Worm (Caenorhabditis elegans) whole organism, L1 larva: Measurements from ENCODE around the gene hpo-10.

Experiments used
- C16A3.4 ChIP-seq: fragments of 150-350 bp; optimal IDR thresholded peaks from 2 replicates; lab custom pipeline; 2014; ENCODE audit warnings: missing biosample characterization, missing genetic modification characterization
- F16B12.6 ChIP-seq: fragments of 150-350 bp; optimal IDR thresholded peaks from 2 replicates; lab custom pipeline; 2014; ENCODE audit warnings: missing biosample characterization, missing genetic modification characterization
- Y116A8C.19 ChIP-seq: sonication (generic microtip); optimal IDR thresholded peaks from 2 replicates; lab custom pipeline; 2016; ENCODE audit warnings: missing compliant biosample characterization, missing genetic modification characterization, borderline replicate concordance
- alr-1 ChIP-seq: fragments of 200-800 bp; sonication (Bioruptor generic); optimal IDR thresholded peaks from 2 replicates; lab custom pipeline; 2018; ENCODE audit warnings: borderline replicate concordance, mild to moderate bottlenecking, missing genetic modification characterization, missing compliant biosample characterization
- ama-1 ChIP-seq: fragments of 150-350 bp; optimal IDR thresholded peaks from 2 replicates; lab custom pipeline; 2014
- blmp-1 ChIP-seq: fragments of 150-350 bp; optimal IDR thresholded peaks from 2 replicates; lab custom pipeline; 2014; ENCODE audit warnings: missing biosample characterization, missing genetic modification characterization
- ceh-8 ChIP-seq: fragments of 200-800 bp; sonication (Bioruptor generic); optimal IDR thresholded peaks from 2 replicates; lab custom pipeline; 2018; ENCODE audit warnings: mild to moderate bottlenecking, missing genetic modification characterization, moderate library complexity, missing compliant biosample characterization
- ceh-82 ChIP-seq, 3 experiments: fragments of 150-350 bp in 1 of 3; sonication (generic microtip) in 2 of 3; optimal IDR thresholded peaks; 2 replicates each; lab custom pipeline; 2014 to 2017; ENCODE audit warnings: missing biosample characterization in 3 of 3, missing genetic modification characterization in 3 of 3
- dsc-1 ChIP-seq: sonication (generic microtip); optimal IDR thresholded peaks from 2 replicates; lab custom pipeline; 2016; ENCODE audit warnings: mild to moderate bottlenecking, missing genetic modification characterization, missing compliant biosample characterization
- efl-1 ChIP-seq, 4 experiments: fragments of 150-350 bp; optimal IDR thresholded peaks in 3 of 4; peaks in 1 of 4; 1 replicate in 1 of 4; 2 replicates in 3 of 4; lab custom pipeline; 2014; ENCODE audit warnings: missing biosample characterization in 2 of 4, missing genetic modification characterization in 2 of 4, missing genetic modification reagents in 2 of 4
- efl-3 ChIP-seq: fragments of 200-800 bp; sonication (Bioruptor generic); optimal IDR thresholded peaks from 2 replicates; lab custom pipeline; 2018; ENCODE audit warnings: mild to moderate bottlenecking, missing genetic modification characterization, missing compliant biosample characterization
- elt-3 ChIP-seq, 6 experiments: fragments of 150-350 bp in 1 of 6; sonication (generic microtip); optimal IDR thresholded peaks; 2 replicates each; lab custom pipeline; 2017 to 2018; ENCODE audit warnings: missing biosample characterization in 6 of 6, missing genetic modification characterization in 6 of 6, inconsistent platforms in 1 of 6
- ets-5 ChIP-seq: fragments of 200-800 bp; sonication (Bioruptor generic); IDR thresholded peaks from 2 replicates; pipeline ENCODE4 v1.3.6; 2022; ENCODE audit warnings: missing genetic modification characterization, missing compliant biosample characterization
- fkh-8 ChIP-seq: sonication (generic microtip); optimal IDR thresholded peaks from 2 replicates; lab custom pipeline; 2016; ENCODE audit warnings: mild to moderate bottlenecking, missing genetic modification characterization, missing compliant biosample characterization
- grh-1 ChIP-seq: fragments of 200-800 bp; sonication (Bioruptor generic); IDR thresholded peaks from 2 replicates; pipeline ENCODE4 v1.3.6; 2022; ENCODE audit warnings: missing genetic modification reagents, missing genetic modification characterization, missing compliant biosample characterization
- hlh-17 ChIP-seq: fragments of 200-800 bp; sonication (Bioruptor generic); optimal IDR thresholded peaks from 2 replicates; lab custom pipeline; 2018; ENCODE audit warnings: missing genetic modification characterization, mild to moderate bottlenecking, missing compliant biosample characterization, moderate library complexity, borderline replicate concordance
- hpl-2 ChIP-seq: fragments of 150-350 bp; optimal IDR thresholded peaks from 2 replicates; lab custom pipeline; 2014; ENCODE audit warnings: missing biosample characterization, missing genetic modification reagents, missing genetic modification characterization
- jun-1 ChIP-seq: fragments of 150-350 bp; optimal IDR thresholded peaks from 2 replicates; lab custom pipeline; 2014; ENCODE audit warnings: missing biosample characterization, missing genetic modification reagents, missing genetic modification characterization
- lin-13 ChIP-seq: fragments of 150-350 bp; optimal IDR thresholded peaks from 2 replicates; lab custom pipeline; 2014; ENCODE audit warnings: missing biosample characterization, missing genetic modification reagents, missing genetic modification characterization
- lin-14 ChIP-seq: fragments of 200-800 bp; sonication (Bioruptor generic); optimal IDR thresholded peaks from 2 replicates; lab custom pipeline; 2018; ENCODE audit warnings: mild to moderate bottlenecking, missing genetic modification characterization, moderate library complexity, missing compliant biosample characterization
- lin-15B ChIP-seq: fragments of 150-350 bp; sonication (generic microtip); optimal IDR thresholded peaks from 3 replicates; lab custom pipeline; 2014; ENCODE audit warnings: missing biosample characterization, missing genetic modification characterization
- lin-35 ChIP-seq, 2 experiments: fragments of 150-350 bp; optimal IDR thresholded peaks; 2 replicates each; lab custom pipeline; 2014; ENCODE audit warnings: missing biosample characterization in 2 of 2, missing genetic modification characterization in 2 of 2, missing genetic modification reagents in 2 of 2
- lir-3 ChIP-seq: sonication (generic microtip); optimal IDR thresholded peaks from 2 replicates; lab custom pipeline; 2016; ENCODE audit warnings: mild to moderate bottlenecking, missing genetic modification characterization, moderate library complexity, missing compliant biosample characterization; ENCODE audit not compliant: poor library complexity
- lsy-2 ChIP-seq, 2 experiments: fragments of 150-350 bp; optimal IDR thresholded peaks; 2 replicates each; lab custom pipeline; 2014; ENCODE audit warnings: missing biosample characterization in 2 of 2, missing genetic modification characterization in 2 of 2
- mdl-1 ChIP-seq, 2 experiments: fragments of 150-350 bp; optimal IDR thresholded peaks; 2 replicates each; lab custom pipeline; 2014 to 2017; ENCODE audit warnings: missing biosample characterization in 2 of 2, missing genetic modification characterization in 2 of 2, inconsistent platforms in 1 of 2
- mef-2 ChIP-seq: fragments of 150-350 bp; optimal IDR thresholded peaks from 2 replicates; lab custom pipeline; 2014; ENCODE audit warnings: missing biosample characterization, missing genetic modification characterization
- nhr-11 ChIP-seq: fragments of 150-350 bp; optimal IDR thresholded peaks from 2 replicates; lab custom pipeline; 2014; ENCODE audit warnings: missing biosample characterization, missing genetic modification characterization
- nhr-19 ChIP-seq: fragments of 200-800 bp; sonication (Bioruptor generic); conservative IDR thresholded peaks from 2 replicates; pipeline ENCODE4 v1.3.6; 2022; ENCODE audit warnings: missing genetic modification characterization, missing compliant biosample characterization
- nhr-20 ChIP-seq: sonication (generic microtip); optimal IDR thresholded peaks from 2 replicates; lab custom pipeline; 2016; ENCODE audit warnings: mild to moderate bottlenecking, missing genetic modification characterization, missing compliant biosample characterization
- nhr-71 ChIP-seq: sonication (generic microtip); optimal IDR thresholded peaks from 2 replicates; lab custom pipeline; 2016; ENCODE audit warnings: mild to moderate bottlenecking, missing genetic modification characterization, moderate library complexity, missing compliant biosample characterization
- nhr-85 ChIP-seq: sonication (generic microtip); peaks from one replicate; lab custom pipeline; 2016; ENCODE audit warnings: missing genetic modification characterization, inconsistent platforms, missing compliant biosample characterization
- nhr-90 ChIP-seq: sonication (generic microtip); optimal IDR thresholded peaks from 2 replicates; lab custom pipeline; 2016; ENCODE audit warnings: mild to moderate bottlenecking, missing genetic modification characterization, missing compliant biosample characterization; ENCODE audit not compliant: poor library complexity
- pag-3 ChIP-seq: sonication (generic microtip); optimal IDR thresholded peaks from 2 replicates; lab custom pipeline; 2017; ENCODE audit warnings: missing genetic modification characterization, mild to moderate bottlenecking, missing compliant biosample characterization, antibody characterized with exemption, borderline replicate concordance; ENCODE audit not compliant: insufficient read depth
- snu-23 ChIP-seq: sonication (generic microtip); optimal IDR thresholded peaks from 2 replicates; lab custom pipeline; 2016; ENCODE audit warnings: missing genetic modification characterization, missing compliant biosample characterization
- sptf-1 ChIP-seq: fragments of 150-350 bp; optimal IDR thresholded peaks from 2 replicates; lab custom pipeline; 2014; ENCODE audit warnings: missing biosample characterization, missing genetic modification characterization
- sup-37 ChIP-seq: fragments of 200-800 bp; sonication (Bioruptor generic); optimal IDR thresholded peaks from 2 replicates; lab custom pipeline; 2018; ENCODE audit warnings: mild to moderate bottlenecking, missing genetic modification characterization, missing compliant biosample characterization
- swsn-7 ChIP-seq: sonication (generic microtip); optimal IDR thresholded peaks from 2 replicates; lab custom pipeline; 2016; ENCODE audit warnings: missing genetic modification characterization, missing compliant biosample characterization
- tbx-2 ChIP-seq: sonication (generic microtip); optimal IDR thresholded peaks from 2 replicates; lab custom pipeline; 2016; ENCODE audit warnings: missing genetic modification characterization, missing compliant biosample characterization
- unc-62 ChIP-seq: fragments of 150-350 bp; optimal IDR thresholded peaks from 2 replicates; lab custom pipeline; 2014; ENCODE audit warnings: missing biosample characterization, missing genetic modification reagents, missing genetic modification characterization
- unc-86 ChIP-seq: sonication (generic microtip); optimal IDR thresholded peaks from 2 replicates; lab custom pipeline; 2016; ENCODE audit warnings: missing genetic modification characterization, missing compliant biosample characterization
- vab-15 ChIP-seq: sonication (generic microtip); optimal IDR thresholded peaks from 2 replicates; lab custom pipeline; 2017; ENCODE audit warnings: missing genotype, mild to moderate bottlenecking, missing genetic modification characterization, missing compliant biosample characterization
- xbp-1 ChIP-seq: sonication (generic microtip); optimal IDR thresholded peaks from 2 replicates; lab custom pipeline; 2016; ENCODE audit warnings: missing genetic modification characterization, missing compliant biosample characterization
- zip-4 ChIP-seq: fragments of 200-800 bp; sonication (Bioruptor generic); optimal IDR thresholded peaks from 2 replicates; lab custom pipeline; 2018; ENCODE audit warnings: mild to moderate bottlenecking, missing genetic modification characterization, moderate library complexity, missing compliant biosample characterization

The hpo-10 gene

DNA sequence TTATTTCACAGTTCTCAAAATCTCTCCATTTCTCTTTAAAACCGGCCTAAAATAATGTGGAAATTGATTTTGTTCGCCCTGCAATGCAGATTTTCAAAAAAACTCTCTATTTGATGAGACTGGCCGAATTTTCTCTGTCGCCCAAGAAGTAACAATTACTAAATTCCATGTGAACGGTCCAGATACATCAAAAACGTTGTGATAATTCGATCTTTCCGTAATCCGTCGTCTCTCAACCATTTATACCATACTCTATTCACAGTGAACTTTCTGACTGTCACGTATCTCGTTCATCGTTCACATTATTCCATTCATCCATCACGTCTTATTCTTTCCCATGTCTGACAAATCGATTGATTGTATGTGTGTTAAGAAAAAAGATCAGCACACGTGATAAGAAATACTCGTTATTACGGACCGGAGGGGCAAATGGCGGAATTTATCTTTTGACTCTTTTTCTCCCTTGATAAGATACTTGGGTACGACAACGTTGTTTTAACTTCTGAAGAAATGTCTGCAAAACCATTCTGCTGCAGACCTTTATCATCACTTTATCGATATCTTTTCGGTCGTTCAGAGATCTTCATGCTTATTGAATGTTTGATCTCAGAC is 41.9 kb downstream of the hpo-10 start (continued):
- no peak for TF ChIP-seq sptf-1
- no peak for TF ChIP-seq fkh-8 (tag; lab: Kevin White, UChicago)
- TF ChIP-seq dsc-1 (tag; lab: Kevin White, UChicago): no peak
- TF ChIP-seq snu-23 (GFP tag; lab: Kevin White, UChicago): peak; percentile 65
- no peak for TF ChIP-seq lsy-2 (tag; optimal IDR thresholded peaks at IDR 0.05; lab: Kevin White, UChicago)
- TF ChIP-seq xbp-1 (tag; lab: Kevin White, UChicago): no peak
- TF ChIP-seq jun-1: no peak
- TF ChIP-seq lin-13 (GFP tag; lab: Kevin White, UChicago): no peak
- no peak for TF ChIP-seq hpl-2 (GFP tag; lab: Kevin White, UChicago)
- no peak for TF ChIP-seq nhr-11
- TF ChIP-seq pag-3 (tag; lab: Kevin White, UChicago): no peak
- no peak for TF ChIP-seq hlh-17
- no peak for TF ChIP-seq ama-1 (lab: Kevin White, UChicago)
- TF ChIP-seq lin-35 (GFP tag; optimal IDR thresholded peaks at IDR 0.05; lab: Kevin White, UChicago): peak in 1 of 2 experiments; percentile 48
- TF ChIP-seq elt-3 (tag; optimal IDR thresholded peaks at IDR 0.05; lab: Kevin White, UChicago): peak; percentile 42 to 96 (median 93)
- no peak for TF ChIP-seq F16B12.6 (tag; lab: Kevin White, UChicago)
- TF ChIP-seq grh-1: peak; percentile 81
- no peak for TF ChIP-seq ets-5 (GFP tag; lab: Robert Waterston, UW)
- TF ChIP-seq lin-15B (tag; lab: Kevin White, UChicago): no peak
- no peak for TF ChIP-seq ceh-82 (tag; optimal IDR thresholded peaks at IDR 0.05; lab: Kevin White, UChicago)
- TF ChIP-seq mef-2: no peak
- no peak for TF ChIP-seq ceh-8 (GFP tag; lab: Kevin White, UChicago)
- no peak for TF ChIP-seq Y116A8C.19
- TF ChIP-seq unc-86: no peak
- no peak for TF ChIP-seq swsn-7
- no peak for TF ChIP-seq C16A3.4 (tag; lab: Kevin White, UChicago)
- TF ChIP-seq alr-1 (tag; lab: Kevin White, UChicago): no peak
- no peak for TF ChIP-seq unc-62 (GFP tag; lab: Kevin White, UChicago)
- no peak for TF ChIP-seq sup-37
- TF ChIP-seq nhr-90: peak; percentile 63
- no peak for TF ChIP-seq efl-3

DNA sequence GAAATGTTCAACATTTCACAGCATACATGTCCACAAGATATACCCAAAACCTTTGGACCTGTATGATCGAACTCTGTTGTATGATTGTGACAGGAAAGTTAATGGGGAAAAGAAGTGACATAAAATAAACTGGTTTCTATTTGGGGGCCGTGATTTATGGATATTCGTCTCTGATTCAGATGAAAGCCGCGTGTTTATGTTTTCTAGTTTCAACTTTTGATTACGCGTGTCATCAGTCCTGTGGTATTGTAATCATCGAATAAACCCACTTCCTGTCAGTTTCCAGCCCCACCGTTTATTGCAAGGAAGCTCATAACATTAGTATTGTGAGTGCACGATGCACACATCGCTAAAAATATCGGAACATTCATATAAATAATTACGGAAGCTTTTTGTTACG is 42.9 kb downstream of the hpo-10 start:
- TF ChIP-seq elt-3 (tag; optimal IDR thresholded peaks at IDR 0.05; lab: Kevin White, UChicago): peak in 2 of 6 experiments; percentile 45 to 73
- TF ChIP-seq nhr-90: peak; percentile 65
- peak; percentile 78 for TF ChIP-seq nhr-20 (tag; lab: Kevin White, UChicago)
- no peak for TF ChIP-seq alr-1 (tag; lab: Kevin White, UChicago)
- peak; percentile 74 for TF ChIP-seq nhr-71
- no peak for TF ChIP-seq hpl-2 (GFP tag; lab: Kevin White, UChicago)
- peak; percentile 89 for TF ChIP-seq nhr-85 (tag; lab: Kevin White, UChicago)
- TF ChIP-seq blmp-1 (tag; lab: Kevin White, UChicago): peak; percentile 71
- peak; percentile 59 for TF ChIP-seq lin-14 (GFP tag; lab: Kevin White, UChicago)
- TF ChIP-seq vab-15 (tag; lab: Kevin White, UChicago): no peak
- TF ChIP-seq tbx-2 (tag; lab: Kevin White, UChicago): peak; percentile 34
- TF ChIP-seq lir-3 (tag; lab: Kevin White, UChicago): peak; percentile 5
- peak in 1 of 2 experiments; percentile 40 for TF ChIP-seq lin-35 (GFP tag; optimal IDR thresholded peaks at IDR 0.05; lab: Kevin White, UChicago)
- TF ChIP-seq zip-4 (GFP tag; lab: Kevin White, UChicago): no peak
- TF ChIP-seq grh-1: peak; percentile 90
- TF ChIP-seq pag-3 (tag; lab: Kevin White, UChicago): no peak
- peak in 1 of 2 experiments; percentile 52 for TF ChIP-seq mdl-1 (tag; optimal IDR thresholded peaks at IDR 0.05; lab: Kevin White, UChicago)
- peak; percentile 76 for TF ChIP-seq nhr-19 (GFP tag; lab: Robert Waterston, UW)
- no peak for TF ChIP-seq efl-1 (optimal IDR thresholded peaks at IDR 0.05; lab: Kevin White, UChicago)
- peak in 1 of 2 experiments; percentile 91 for TF ChIP-seq efl-1 (GFP tag; optimal IDR thresholded peaks at IDR 0.05 in 1 of 2; lab: Kevin White, UChicago)
- TF ChIP-seq efl-3: no peak
- TF ChIP-seq snu-23 (GFP tag; lab: Kevin White, UChicago): peak; percentile 63
